Fruit fly (Drosophila melanogaster): ENCODE data around the gene IPIP.

The IPIP gene

DNA sequence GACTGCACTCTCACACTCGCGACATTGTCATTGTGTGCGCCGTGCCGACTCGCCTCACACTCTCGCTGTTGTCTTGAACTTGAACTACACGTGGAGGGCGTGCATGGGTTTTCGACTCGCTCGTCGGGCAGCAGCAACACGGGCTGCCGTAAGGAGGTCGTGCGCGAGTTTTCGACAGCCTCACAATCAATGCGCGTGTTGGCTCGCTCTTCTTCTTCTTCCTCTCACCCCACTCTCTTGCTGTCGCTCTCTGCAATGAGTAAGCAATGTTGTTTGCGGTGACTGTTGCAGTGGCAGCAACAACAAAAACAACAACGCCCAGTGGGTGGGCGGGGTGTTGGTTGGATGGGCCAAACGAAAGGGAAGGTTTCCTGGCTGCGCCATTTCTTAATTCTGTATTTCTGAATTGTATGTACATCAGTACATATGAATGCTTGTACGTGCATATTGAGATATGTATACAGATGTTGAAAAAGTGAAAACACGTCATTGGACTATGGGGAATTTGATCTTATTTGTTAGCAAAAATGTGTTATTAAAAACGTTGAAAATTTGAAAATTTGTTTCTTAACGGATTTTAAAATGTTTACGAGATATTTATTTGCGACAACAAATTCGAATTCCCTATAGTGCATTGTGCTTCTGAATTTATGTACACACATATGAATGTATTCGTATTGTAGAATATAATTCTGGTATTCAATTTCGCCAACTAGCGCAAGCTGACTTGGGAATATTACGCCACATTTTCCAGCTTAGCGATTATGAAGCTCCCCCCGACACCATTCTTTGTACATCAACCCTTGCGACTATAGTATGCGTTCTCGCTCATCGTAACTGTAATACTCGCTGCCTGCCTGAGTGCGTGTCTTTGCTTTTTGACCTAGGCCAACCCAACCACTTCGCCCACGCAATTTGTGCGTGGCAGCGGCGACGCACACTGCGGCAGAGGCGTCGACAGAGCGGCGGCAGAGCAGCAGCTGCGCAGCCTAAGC lies 40.9 kb downstream of the IPIP start (continued):
- TF ChIP-seq CG3995 (GFP tag; optimal IDR thresholded peaks at IDR 0.05) (no peak), CG11456 (GFP tag; IDR thresholded peaks at IDR 0.05) (no peak), CG14014 (GFP tag; IDR thresholded peaks at IDR 0.05) (no peak), Chrac-16 (GFP tag; optimal IDR thresholded peaks at IDR 0.05) (no peak), tll (GFP tag; optimal IDR thresholded peaks at IDR 0.05) (peak in 1 of 2 experiments; percentile 91), ash1 (GFP tag; optimal IDR thresholded peaks at IDR 0.05) (peak; percentile 58), bowl (GFP tag; IDR thresholded peaks at IDR 0.05) (no peak), CG11560 (tag; IDR thresholded peaks at IDR 0.05) (no peak), CG12155 (GFP tag; optimal IDR thresholded peaks at IDR 0.05) (peak; percentile 100), Hmr (GFP tag; optimal IDR thresholded peaks at IDR 0.05) (peak; percentile 73), Ada2b (GFP tag; IDR thresholded peaks at IDR 0.05) (0 out of 2 replicates have a peak, but pooled peaks have one; percentile 26), odd (GFP tag; optimal IDR thresholded peaks at IDR 0.05) (no peak), trh (GFP tag; optimal IDR thresholded peaks at IDR 0.05) (no peak), nom (GFP tag; optimal IDR thresholded peaks at IDR 0.05) (no peak), CG12659 (GFP tag; optimal IDR thresholded peaks at IDR 0.05) (peak; percentile 12), ci (GFP tag; IDR thresholded peaks at IDR 0.05) (peak; percentile 74), CG1603 (tag; optimal IDR thresholded peaks at IDR 0.05) (peak; percentile 15), otp (GFP tag; IDR thresholded peaks at IDR 0.05) (no peak; the same call in 2 of the 3 replicates), Lpt (GFP tag; optimal IDR thresholded peaks at IDR 0.05) (no peak), Kr (GFP tag; optimal IDR thresholded peaks at IDR 0.05) (peak; percentile 65), CG4730 (GFP tag; IDR thresholded peaks at IDR 0.05) (no peak), gsb (GFP tag; IDR thresholded peaks at IDR 0.05) (no peak), bigmax (GFP tag; optimal IDR thresholded peaks at IDR 0.05) (no peak), CG1832 (GFP tag; optimal IDR thresholded peaks at IDR 0.05) (no peak), trem (tag; optimal IDR thresholded peaks at IDR 0.05) (peak; percentile 6), Pdp1 (GFP tag; optimal IDR thresholded peaks at IDR 0.05) (peak in 1 of 2 experiments; percentile 64), Myb (GFP tag; optimal IDR thresholded peaks at IDR 0.05) (peak; percentile 31), CG10366 (GFP tag; IDR thresholded peaks at IDR 0.05) (no peak), CG10959 (GFP tag; IDR thresholded peaks at IDR 0.05) (no peak), slp2 (GFP tag; optimal IDR thresholded peaks at IDR 0.05) (no peak), CG4854 (GFP tag; optimal IDR thresholded peaks at IDR 0.05) (no peak), zen2 (GFP tag; IDR thresholded peaks at IDR 0.05; ENCODE audit: partially characterized antibody) (peak; percentile 67; the same call in 2 of the 3 replicates), chif (GFP tag; optimal IDR thresholded peaks at IDR 0.05) (peak in 1 of 2 experiments; percentile 10), CG13424 (tag; optimal IDR thresholded peaks at IDR 0.05) (no peak), CG11695 (GFP tag; IDR thresholded peaks at IDR 0.05) (peak; percentile 53; the same call in 1 of the 3 replicates), CG7963 (GFP tag; IDR thresholded peaks at IDR 0.05; ENCODE audit: partially characterized antibody) (no peak), slou (GFP tag; optimal IDR thresholded peaks at IDR 0.05) (no peak), Asciz (GFP tag; optimal IDR thresholded peaks at IDR 0.05) (peak; percentile 19), kay (GFP tag; optimal IDR thresholded peaks at IDR 0.05) (peak; percentile 93), CG4404 (GFP tag; IDR thresholded peaks at IDR 0.05) (no peak), CG10654 (GFP tag; optimal IDR thresholded peaks at IDR 0.05) (no peak), eve (GFP tag; optimal IDR thresholded peaks at IDR 0.05) (no peak), pan (optimal IDR thresholded peaks at IDR 0.05) (no peak), pan (GFP tag; optimal IDR thresholded peaks at IDR 0.05 in 1 of 2, IDR thresholded peaks at IDR 0.05 in 1 of 2) (peak in 1 of 2 experiments; percentile 39), Fer2 (tag; optimal IDR thresholded peaks at IDR 0.05) (no peak), vvl (GFP tag; IDR thresholded peaks at IDR 0.05) (peak; percentile 61), CG32767 (GFP tag; IDR thresholded peaks at IDR 0.05) (peak; percentile 88), CG6765 (GFP tag; optimal IDR thresholded peaks at IDR 0.05) (peak; percentile 38), so (GFP tag; IDR thresholded peaks at IDR 0.05) (peak; percentile 52; the same call in 2 of the 3 replicates)
